Worm (Caenorhabditis elegans): ENCODE measurements around the gene gex-5.
A peak's percentile ranks its signal among the peaks of the same experiment; 100 is the strongest.

Gene gex-5

ce11 chrIII:4778003-4778402 lies 3.8 kb downstream of the gex-5 start, which contains the start of gene B0393.7:
TSS of gene B0393.7 (minus strand) at chrIII:4778103.
- no peak for TF ChIP-seq nhr-19 (GFP tag; conservative IDR thresholded peaks at IDR 0.05)
- no peak for TF ChIP-seq tbx-2 (tag; optimal IDR thresholded peaks at IDR 0.05)
- TF ChIP-seq swsn-7 (tag; optimal IDR thresholded peaks at IDR 0.05) = no peak
- no peak for TF ChIP-seq C16A3.4 (tag; optimal IDR thresholded peaks at IDR 0.05)
- TF ChIP-seq F16B12.6 (tag; optimal IDR thresholded peaks at IDR 0.05) = no peak
- TF ChIP-seq ceh-90 (tag; optimal IDR thresholded peaks at IDR 0.05) = no peak
- no peak for TF ChIP-seq zip-4 (GFP tag; optimal IDR thresholded peaks at IDR 0.05)
- no peak for TF ChIP-seq lin-15B (tag; optimal IDR thresholded peaks at IDR 0.05)
- no peak for TF ChIP-seq nhr-12 (tag; optimal IDR thresholded peaks at IDR 0.05)
- TF ChIP-seq unc-98 (GFP tag; IDR thresholded peaks at IDR 0.05) = no peak
- no peak for TF ChIP-seq ztf-11 (tag; optimal IDR thresholded peaks at IDR 0.05)
- no peak for TF ChIP-seq elt-3 (tag; optimal IDR thresholded peaks at IDR 0.05)
- no peak for TF ChIP-seq mab-9 (GFP tag; IDR thresholded peaks at IDR 0.05)
- no peak for TF ChIP-seq ces-1 (GFP tag; optimal IDR thresholded peaks at IDR 0.05)
- no peak for TF ChIP-seq fkh-8 (tag; optimal IDR thresholded peaks at IDR 0.05)
- no peak for TF ChIP-seq ceh-63 (GFP tag; optimal IDR thresholded peaks at IDR 0.05)

ce11 chrIII:4767869-4768645 lies 13.7 kb downstream of the gex-5 start:
- TF ChIP-seq unc-130 (tag; optimal IDR thresholded peaks at IDR 0.05) (no peak), snu-23 (GFP tag; optimal IDR thresholded peaks at IDR 0.05) (no peak), blmp-1 (tag; optimal IDR thresholded peaks at IDR 0.05) (peak; percentile 94), elt-3 (tag; optimal IDR thresholded peaks at IDR 0.05) (peak in 1 of 6 experiments; percentile 14)

- TF ChIP-seq blmp-1 (tag; optimal IDR thresholded peaks at IDR 0.05) (peak; percentile 59), fkh-10 (GFP tag; optimal IDR thresholded peaks at IDR 0.05) (no peak), elt-3 (tag; optimal IDR thresholded peaks at IDR 0.05) (peak in 1 of 6 experiments; percentile 5), unc-62 (GFP tag; optimal IDR thresholded peaks at IDR 0.05) (no peak), skn-1 (tag; optimal IDR thresholded peaks at IDR 0.05) (no peak), nhr-19 (GFP tag; conservative IDR thresholded peaks at IDR 0.05) (no peak), nhr-90 (tag; optimal IDR thresholded peaks at IDR 0.05; ENCODE audit: poor library complexity) (no peak), elt-2 (tag; optimal IDR thresholded peaks at IDR 0.05) (peak; percentile 39), snpc-4 (tag; optimal IDR thresholded peaks at IDR 0.05) (no peak), nhr-47 (tag; optimal IDR thresholded peaks at IDR 0.05) (no peak), Y116A8C.19 (tag; optimal IDR thresholded peaks at IDR 0.05; ENCODE audit: borderline replicate concordance) (no peak), lin-14 (GFP tag; optimal IDR thresholded peaks at IDR 0.05) (no peak), aha-1 (tag; optimal IDR thresholded peaks at IDR 0.05) (no peak), nhr-84 (tag; optimal IDR thresholded peaks at IDR 0.05) (no peak), hlh-4 (tag; optimal IDR thresholded peaks at IDR 0.05) (no peak)
Measured at ce11 chrIII:4766842-4767241, 14.9 kb downstream of the gex-5 start.

- no peak for TF ChIP-seq ceh-88 (GFP tag; IDR thresholded peaks at IDR 0.05)
- no peak for TF ChIP-seq lsy-2 (tag; optimal IDR thresholded peaks at IDR 0.05)
- no peak for TF ChIP-seq aly-2 (tag; optimal IDR thresholded peaks at IDR 0.05)
- TF ChIP-seq alr-1 (tag; optimal IDR thresholded peaks at IDR 0.05; ENCODE audit: borderline replicate concordance) = no peak
- no peak for TF ChIP-seq lin-13 (GFP tag; optimal IDR thresholded peaks at IDR 0.05)
- TF ChIP-seq isw-1 (GFP tag; IDR thresholded peaks at IDR 0.05) = no peak
- no peak for TF ChIP-seq elt-3 (tag; optimal IDR thresholded peaks at IDR 0.05)
- TF ChIP-seq F16B12.6 (tag; optimal IDR thresholded peaks at IDR 0.05) = no peak
- TF ChIP-seq vab-15 (tag; optimal IDR thresholded peaks at IDR 0.05) = no peak
Measured at ce11 chrIII:4765474-4765873, 16.3 kb downstream of the gex-5 start, which contains the start of gene B0393.5. TSS of gene B0393.5 (plus strand) at chrIII:4765774.

Data from whole organism, L1 larva.